Worm (Caenorhabditis elegans) whole organism, young adult: ENCODE results near the gene nas-8.

ENCODE experiments used
- C17E4.6 ChIP-seq: fragments of 200-800 bp; sonication (Bioruptor generic); IDR thresholded peaks from 2 replicates; pipeline ENCODE4 v1.3.6; 2022; ENCODE audit warnings: missing genetic modification reagents, missing genetic modification characterization, missing compliant biosample characterization
- F22D6.2 ChIP-seq: sonication (generic microtip); optimal IDR thresholded peaks from 2 replicates; lab custom pipeline; 2016; ENCODE audit warnings: mild to moderate bottlenecking, missing genetic modification characterization, missing compliant biosample characterization
- F33H1.4 ChIP-seq: fragments of 200-800 bp; sonication (Bioruptor generic); IDR thresholded peaks from 2 replicates; pipeline ENCODE4 v1.3.6; 2022; ENCODE audit warnings: missing genetic modification reagents, missing genetic modification characterization, missing compliant biosample characterization
- Y53G8AR.9 ChIP-seq: fragments of 200-800 bp; sonication (Bioruptor generic); conservative IDR thresholded peaks from 2 replicates; pipeline ENCODE4 v1.3.6; 2022; ENCODE audit warnings: missing genetic modification reagents, missing genetic modification characterization, missing compliant biosample characterization
- atf-7 ChIP-seq: sonication (generic microtip); optimal IDR thresholded peaks from 2 replicates; lab custom pipeline; 2017; ENCODE audit warnings: mild to moderate bottlenecking, missing genetic modification characterization, missing compliant biosample characterization
- lin-40 ChIP-seq: sonication (generic microtip); optimal IDR thresholded peaks from 2 replicates; lab custom pipeline; 2016; ENCODE audit warnings: missing genetic modification characterization, mild to moderate bottlenecking, missing compliant biosample characterization, missing genotype, missing genetic modification reagents
- lir-1 ChIP-seq: fragments of 200-800 bp; sonication (Bioruptor generic); conservative IDR thresholded peaks from 2 replicates; pipeline ENCODE4 v1.3.6; 2022; ENCODE audit warnings: missing genetic modification reagents, missing genetic modification characterization, missing compliant biosample characterization
- lsl-1 ChIP-seq: fragments of 200-800 bp; sonication (Bioruptor generic); optimal IDR thresholded peaks from 2 replicates; lab custom pipeline; 2018; ENCODE audit warnings: mild to moderate bottlenecking, missing genetic modification characterization, moderate library complexity, missing compliant biosample characterization
- snpc-4 ChIP-seq, 5 experiments: fragments of 150-350 bp in 1 of 5; sonication (generic microtip) in 4 of 5; optimal IDR thresholded peaks; 2 replicates each; lab custom pipeline; 2014 to 2018; ENCODE audit warnings: missing genetic modification characterization in 5 of 5, missing biosample characterization in 3 of 5, antibody characterized with exemption in 2 of 5, mild to moderate bottlenecking in 2 of 5, missing compliant biosample characterization in 2 of 5, missing genotype in 2 of 5, moderate library complexity in 2 of 5, missing genetic modification reagents in 1 of 5

ce11 chrIV:7083976-7084375 lies 30.7 kb upstream of the nas-8 start:
- TF ChIP-seq atf-7 (tag; lab: Kevin White, UChicago) (no peak), C17E4.6 (no peak), lsl-1 (no peak), lir-1 (no peak), lin-40 (tag; lab: Kevin White, UChicago) (no peak), F22D6.2 (tag; lab: Kevin White, UChicago) (no peak), snpc-4 (GFP tag; optimal IDR thresholded peaks at IDR 0.05; lab: Kevin White, UChicago) (no peak), snpc-4 (tag; optimal IDR thresholded peaks at IDR 0.05; lab: Kevin White, UChicago) (no peak), Y53G8AR.9 (GFP tag; lab: Robert Waterston, UW) (no peak), F33H1.4 (GFP tag; lab: Robert Waterston, UW) (no peak)
